Fruit fly (Drosophila melanogaster) whole organism, embryonic: ENCODE results near the gene Sbf.

Source experiments
- Antp ChIP-seq: fragments of 200-800 bp; sonication (Bioruptor generic); optimal IDR thresholded peaks from 3 replicates; lab custom pipeline; 2016; ENCODE audit warnings: missing biosample characterization, missing genetic modification characterization
- CG10267 ChIP-seq: fragments of 200-800 bp; sonication (Bioruptor generic); optimal IDR thresholded peaks from 2 replicates; lab custom pipeline; 2018; ENCODE audit warnings: missing biosample characterization, mild to moderate bottlenecking, missing genetic modification characterization, moderate library complexity
- CG12942 ChIP-seq: fragments of 200-800 bp; sonication (Bioruptor generic); optimal IDR thresholded peaks from 3 replicates; lab custom pipeline; 2016; ENCODE audit warnings: missing biosample characterization, missing genetic modification characterization
- CG1603 ChIP-seq: fragments of 200-800 bp; sonication (Bioruptor generic); optimal IDR thresholded peaks from 2 replicates; lab custom pipeline; 2019; ENCODE audit warnings: missing biosample characterization, mild to moderate bottlenecking, missing genetic modification characterization, moderate library complexity
- CG17568 ChIP-seq: fragments of 200-800 bp; sonication (Bioruptor generic); optimal IDR thresholded peaks from 2 replicates; lab custom pipeline; 2018; ENCODE audit warnings: missing biosample characterization, mild to moderate bottlenecking, missing genetic modification characterization, moderate library complexity
- CG1792 ChIP-seq: fragments of 200-800 bp; sonication (Bioruptor generic); optimal IDR thresholded peaks from 2 replicates; lab custom pipeline; 2016; ENCODE audit warnings: missing biosample characterization, missing genetic modification characterization
- CG18262 ChIP-seq: fragments of 200-800 bp; optimal IDR thresholded peaks from 3 replicates; lab custom pipeline; 2019; ENCODE audit warnings: missing biosample characterization, mild to moderate bottlenecking, missing genetic modification characterization, moderate library complexity
- CG18476 ChIP-seq: fragments of 200-800 bp; sonication (Bioruptor generic); optimal IDR thresholded peaks from 2 replicates; lab custom pipeline; 2016; ENCODE audit warnings: missing biosample characterization, mild to moderate bottlenecking, missing genetic modification characterization
- CG2199 ChIP-seq: fragments of 200-800 bp; sonication (Bioruptor generic); IDR thresholded peaks from 3 replicates; pipeline ENCODE4 v1.3.6; 2022; ENCODE audit warnings: missing biosample characterization, missing genetic modification characterization
- CG32767 ChIP-seq: fragments of 200-800 bp; sonication (Bioruptor generic); IDR thresholded peaks from 2 replicates; pipeline ENCODE4 v1.3.6; 2022; ENCODE audit warnings: missing biosample characterization, missing genetic modification characterization
- CG4854 ChIP-seq: fragments of 200-800 bp; sonication (Bioruptor generic); optimal IDR thresholded peaks from 2 replicates; lab custom pipeline; 2016; ENCODE audit warnings: missing biosample characterization, missing genetic modification characterization, inconsistent platforms
- CG6813 ChIP-seq: fragments of 200-800 bp; sonication (Bioruptor generic); optimal IDR thresholded peaks from 2 replicates; lab custom pipeline; 2017; ENCODE audit warnings: missing biosample characterization, missing genetic modification characterization, mild to moderate bottlenecking, moderate library complexity, missing genetic modification reagents
- CG7928 ChIP-seq: fragments of 200-800 bp; sonication (Bioruptor generic); optimal IDR thresholded peaks from 2 replicates; lab custom pipeline; 2017; ENCODE audit warnings: missing biosample characterization, mild to moderate bottlenecking, missing genetic modification characterization
- CG8089 ChIP-seq: fragments of 200-800 bp; sonication (Bioruptor generic); optimal IDR thresholded peaks from 3 replicates; lab custom pipeline; 2016; ENCODE audit warnings: missing biosample characterization, missing genetic modification characterization
- CG8944 ChIP-seq: fragments of 200-800 bp; sonication (Bioruptor generic); optimal IDR thresholded peaks from 3 replicates; lab custom pipeline; 2016; ENCODE audit warnings: missing biosample characterization, missing genetic modification characterization
- Dbx ChIP-seq: fragments of 200-800 bp; sonication (Bioruptor generic); IDR thresholded peaks from 3 replicates; pipeline ENCODE4 v1.3.6; 2022; ENCODE audit warnings: missing biosample characterization, missing genetic modification characterization
- Dek ChIP-seq: fragments of 200-800 bp; sonication (Bioruptor generic); optimal IDR thresholded peaks from 3 replicates; lab custom pipeline; 2019; ENCODE audit warnings: missing biosample characterization, mild to moderate bottlenecking, missing genetic modification characterization, moderate library complexity
- HLH3B ChIP-seq: fragments of 200-800 bp; sonication (Bioruptor generic); IDR thresholded peaks from 2 replicates; pipeline ENCODE4 v1.3.6; 2022; ENCODE audit warnings: missing biosample characterization, missing genetic modification characterization
- Hmr ChIP-seq: fragments of 200-800 bp; sonication (Bioruptor generic); optimal IDR thresholded peaks from 3 replicates; lab custom pipeline; 2017; ENCODE audit warnings: mild to moderate bottlenecking, missing biosample characterization, missing genetic modification reagents, missing genetic modification characterization
- Hr51 ChIP-seq, 2 experiments: fragments of 200-800 bp; sonication (Bioruptor generic); optimal IDR thresholded peaks; 2 replicates in 1 of 2; 3 replicates in 1 of 2; lab custom pipeline; 2016 to 2018; ENCODE audit warnings: missing biosample characterization in 2 of 2, missing genetic modification characterization in 2 of 2, mild to moderate bottlenecking in 1 of 2, moderate library complexity in 1 of 2
- Hr78 ChIP-seq, 2 experiments: fragments of 200-800 bp in 1 of 2; fragments of >200 bp in 1 of 2; sonication (Bioruptor generic) in 1 of 2; optimal IDR thresholded peaks; 2 replicates each; lab custom pipeline; 2017 to 2019; ENCODE audit warnings: missing biosample characterization in 2 of 2, missing genetic modification characterization in 2 of 2, mild to moderate bottlenecking in 1 of 2, moderate library complexity in 1 of 2
- MESR4 ChIP-seq: fragments of 200-800 bp; sonication (Bioruptor generic); optimal IDR thresholded peaks from 2 replicates; lab custom pipeline; 2018; ENCODE audit warnings: missing biosample characterization, mild to moderate bottlenecking, missing genetic modification characterization, moderate library complexity
- Meics ChIP-seq: fragments of 200-800 bp; sonication (Bioruptor generic); optimal IDR thresholded peaks from 2 replicates; lab custom pipeline; 2017; ENCODE audit warnings: missing biosample characterization, mild to moderate bottlenecking, missing genetic modification characterization
- Myb ChIP-seq: fragments of 200-800 bp; sonication (Bioruptor generic); optimal IDR thresholded peaks from 2 replicates; lab custom pipeline; 2016; ENCODE audit warnings: missing biosample characterization, missing genetic modification characterization
- NfI ChIP-seq: fragments of 200-800 bp; sonication (Bioruptor generic); optimal IDR thresholded peaks from 3 replicates; lab custom pipeline; 2018; ENCODE audit warnings: missing biosample characterization, mild to moderate bottlenecking, missing genetic modification characterization, moderate library complexity
- Oaz ChIP-seq: fragments of 200-800 bp; sonication (Bioruptor generic); IDR thresholded peaks from 2 replicates; pipeline ENCODE4 v1.3.6; 2022; ENCODE audit warnings: missing biosample characterization, missing genetic modification characterization
- Rx ChIP-seq: fragments of 200-800 bp; sonication (Bioruptor generic); IDR thresholded peaks from 2 replicates; pipeline ENCODE4 v1.3.6; 2022; ENCODE audit warnings: missing biosample characterization, missing genetic modification characterization
- Trl ChIP-seq, 3 experiments: fragments of >200 bp in 2 of 3; fragments of 200-800 bp in 1 of 3; sonication (Bioruptor generic) in 1 of 3; optimal IDR thresholded peaks; 2 replicates in 1 of 3; 3 replicates in 2 of 3; lab custom pipeline; 2016 to 2017; ENCODE audit warnings: missing biosample characterization in 1 of 3, missing genetic modification characterization in 1 of 3
- ap ChIP-seq: fragments of 200-800 bp; sonication (Bioruptor generic); IDR thresholded peaks from 2 replicates; pipeline ENCODE4 v1.3.6; 2022; ENCODE audit warnings: missing biosample characterization, missing genetic modification characterization
- cato ChIP-seq: fragments of 200-800 bp; sonication (Bioruptor generic); optimal IDR thresholded peaks from 2 replicates; lab custom pipeline; 2016; ENCODE audit warnings: missing biosample characterization, missing genetic modification characterization, borderline replicate concordance
- dati ChIP-seq: fragments of 200-800 bp; sonication (Bioruptor generic); IDR thresholded peaks from 2 replicates; pipeline ENCODE4 v1.3.6; 2022; ENCODE audit warnings: missing biosample characterization, missing genetic modification characterization
- fd64A ChIP-seq: fragments of 200-800 bp; sonication (Bioruptor generic); optimal IDR thresholded peaks from 3 replicates; lab custom pipeline; 2018; ENCODE audit warnings: missing biosample characterization, mild to moderate bottlenecking, missing genetic modification characterization
- insv ChIP-seq, 2 experiments: fragments of 200-800 bp; sonication (Bioruptor generic); optimal IDR thresholded peaks; 3 replicates each; lab custom pipeline; 2016 to 2018; ENCODE audit warnings: missing biosample characterization in 2 of 2, missing genetic modification characterization in 2 of 2
- inv ChIP-seq: fragments of 200-800 bp; sonication (Bioruptor generic); IDR thresholded peaks from 2 replicates; pipeline ENCODE4 v1.3.6; 2022; ENCODE audit warnings: missing biosample characterization, missing genetic modification characterization; ENCODE audit not compliant: partially characterized antibody
- jumu ChIP-seq: fragments of 200-800 bp; sonication (Bioruptor generic); optimal IDR thresholded peaks from 3 replicates; lab custom pipeline; 2016; ENCODE audit warnings: missing biosample characterization, missing genetic modification characterization
- klu ChIP-seq: fragments of 200-800 bp; sonication (Bioruptor generic); IDR thresholded peaks from 2 replicates; pipeline ENCODE4 v1.3.6; 2022; ENCODE audit warnings: missing biosample characterization, missing genetic modification characterization
- lola ChIP-seq, 3 experiments: fragments of >200 bp in 2 of 3; fragments of 200-800 bp in 1 of 3; sonication (Bioruptor generic) in 1 of 3; optimal IDR thresholded peaks; 2 replicates each; lab custom pipeline; 2017 to 2019; ENCODE audit warnings: missing biosample characterization in 3 of 3, missing genetic modification characterization in 3 of 3, mild to moderate bottlenecking in 1 of 3, moderate library complexity in 1 of 3
- luna ChIP-seq: fragments of 200-800 bp; sonication (Bioruptor generic); optimal IDR thresholded peaks from 2 replicates; lab custom pipeline; 2016; ENCODE audit warnings: missing biosample characterization, missing genetic modification characterization
- pita ChIP-seq: fragments of 200-800 bp; sonication (Bioruptor generic); optimal IDR thresholded peaks from 2 replicates; lab custom pipeline; 2017; ENCODE audit warnings: missing biosample characterization, mild to moderate bottlenecking, missing genetic modification characterization
- sc ChIP-seq, 3 experiments: fragments of >200 bp in 2 of 3; fragments of 200-800 bp in 1 of 3; sonication (Bioruptor generic) in 1 of 3; optimal IDR thresholded peaks; 2 replicates in 2 of 3; 3 replicates in 1 of 3; lab custom pipeline; 2017; ENCODE audit warnings: mild to moderate bottlenecking in 1 of 3, missing biosample characterization in 1 of 3, missing genetic modification characterization in 1 of 3, missing genetic modification reagents in 1 of 3
- schlank ChIP-seq: fragments of 200-800 bp; sonication (Bioruptor generic); optimal IDR thresholded peaks from 2 replicates; lab custom pipeline; 2018; ENCODE audit warnings: missing biosample characterization, mild to moderate bottlenecking, missing genetic modification characterization
- scrt ChIP-seq: fragments of 200-800 bp; sonication (Bioruptor generic); optimal IDR thresholded peaks from 2 replicates; lab custom pipeline; 2018; ENCODE audit warnings: missing biosample characterization, mild to moderate bottlenecking, missing genetic modification characterization, moderate library complexity
- sisA ChIP-seq: fragments of 200-800 bp; sonication (Bioruptor generic); IDR thresholded peaks from 2 replicates; pipeline ENCODE4 v1.3.6; 2022; ENCODE audit warnings: missing biosample characterization, missing genetic modification characterization
- sug ChIP-seq: fragments of 200-800 bp; optimal IDR thresholded peaks from 2 replicates; lab custom pipeline; 2019; ENCODE audit warnings: missing biosample characterization, mild to moderate bottlenecking, missing genetic modification characterization, moderate library complexity
- vvl ChIP-seq: fragments of 200-800 bp; sonication (Bioruptor generic); IDR thresholded peaks from 2 replicates; pipeline ENCODE4 v1.3.6; 2022; ENCODE audit warnings: missing biosample characterization, missing genetic modification characterization
- wor ChIP-seq: fragments of 200-800 bp; sonication (Bioruptor generic); IDR thresholded peaks from 2 replicates; pipeline ENCODE4 v1.3.6; 2022; ENCODE audit warnings: missing biosample characterization, missing genetic modification characterization

Gene Sbf

dm6 chr3R:11778012-11778865 is 18.5 kb downstream of the Sbf start (continued):
- TF ChIP-seq klu (GFP tag; lab: Robert Waterston, UW) (no peak), CG7928 (GFP tag; lab: Kevin White, UChicago) (peak; percentile 1), CG10267 (tag; lab: Kevin White, UChicago) (peak; percentile 51), wor (GFP tag; lab: Robert Waterston, UW) (no peak; the same call in 1 of the 2 replicates), CG4854 (GFP tag; lab: Kevin White, UChicago) (peak; percentile 8), sc (optimal IDR thresholded peaks at IDR 0.05; lab: Kevin White, UChicago) (no peak), sc (GFP tag; optimal IDR thresholded peaks at IDR 0.05; lab: Kevin White, UChicago) (peak; percentile 87), Hr51 (GFP tag; optimal IDR thresholded peaks at IDR 0.05; lab: Kevin White, UChicago) (peak; percentile 53 to 58), fd64A (peak; percentile 72), CG2199 (GFP tag; lab: Robert Waterston, UW) (peak; percentile 95), Dbx (peak; percentile 59; the same call in 2 of the 3 replicates), CG1792 (GFP tag; lab: Kevin White, UChicago) (peak; percentile 21), ap (GFP tag; lab: Robert Waterston, UW) (no peak), MESR4 (GFP tag; lab: Kevin White, UChicago) (peak; percentile 14), insv (GFP tag; optimal IDR thresholded peaks at IDR 0.05; lab: Kevin White, UChicago) (peak in 1 of 2 experiments; percentile 34), Dek (tag; lab: Kevin White, UChicago) (peak; percentile 22), CG6813 (GFP tag; lab: Kevin White, UChicago) (peak; percentile 74), jumu (GFP tag; lab: Kevin White, UChicago) (peak; percentile 45), inv (GFP tag; lab: Robert Waterston, UW) (no peak), Antp (GFP tag; lab: Kevin White, UChicago) (peak; percentile 48), scrt (GFP tag; lab: Kevin White, UChicago) (peak; percentile 53), cato (GFP tag; lab: Kevin White, UChicago) (peak; percentile 42), CG1603 (peak; percentile 68), pita (GFP tag; lab: Kevin White, UChicago) (no peak), CG18476 (GFP tag; lab: Kevin White, UChicago) (peak; percentile 29), CG8944 (GFP tag; lab: Kevin White, UChicago) (peak; percentile 19), HLH3B (GFP tag; lab: Robert Waterston, UW) (no peak), lola (GFP tag; optimal IDR thresholded peaks at IDR 0.05; lab: Kevin White, UChicago) (peak in 2 of 3 experiments; percentile 5 to 87), luna (peak; percentile 22), sisA (GFP tag; lab: Robert Waterston, UW) (peak; percentile 62), Hmr (GFP tag; lab: Kevin White, UChicago) (peak; percentile 54), Hr78 (GFP tag; optimal IDR thresholded peaks at IDR 0.05; lab: Kevin White, UChicago) (peak in 1 of 2 experiments; percentile 67), CG12942 (GFP tag; lab: Kevin White, UChicago) (peak; percentile 37), vvl (GFP tag; lab: Robert Waterston, UW) (0 out of 2 replicates have a peak, but pooled peaks have one; percentile 26), NfI (GFP tag; lab: Kevin White, UChicago) (peak; percentile 48), Trl (optimal IDR thresholded peaks at IDR 0.05; lab: Kevin White, UChicago) (peak in 1 of 2 experiments; percentile 6), Trl (GFP tag; optimal IDR thresholded peaks at IDR 0.05; lab: Kevin White, UChicago) (peak; percentile 51), Myb (no peak), CG17568 (GFP tag; lab: Kevin White, UChicago) (no peak), schlank (tag; lab: Kevin White, UChicago) (no peak), sug (tag; lab: Kevin White, UChicago) (peak; percentile 57), CG18262 (tag; lab: Kevin White, UChicago) (peak; percentile 87), Oaz (GFP tag; lab: Robert Waterston, UW) (no peak), CG32767 (peak; percentile 40), Meics (GFP tag; lab: Kevin White, UChicago) (peak; percentile 66), Rx (GFP tag; lab: Robert Waterston, UW) (no peak), dati (GFP tag; lab: Robert Waterston, UW) (0 out of 2 replicates have a peak, but pooled peaks have one; percentile 29), CG8089 (GFP tag; lab: Kevin White, UChicago) (peak; percentile 43)
